Worm (Caenorhabditis elegans) whole organism, mixed stage, embryonic: ENCODE data around the gene Y51A2D.18.

Experiments used
- ceh-43 ChIP-seq: fragments of 200-800 bp; sonication (Bioruptor generic); optimal IDR thresholded peaks from 2 replicates; lab custom pipeline; 2018; ENCODE audit warnings: mild to moderate bottlenecking, missing genetic modification characterization, moderate library complexity, missing compliant biosample characterization
- cnd-1 ChIP-seq: fragments of 200-800 bp; sonication (Bioruptor generic); optimal IDR thresholded peaks from 2 replicates; lab custom pipeline; 2018; ENCODE audit warnings: mild to moderate bottlenecking, missing genetic modification characterization, missing compliant biosample characterization
- elt-3 ChIP-seq: fragments of 150-350 bp; optimal IDR thresholded peaks from 2 replicates; lab custom pipeline; 2014; ENCODE audit warnings: missing biosample characterization, missing genetic modification characterization
- mep-1 ChIP-seq: fragments of 150-350 bp; optimal IDR thresholded peaks from 2 replicates; lab custom pipeline; 2017; ENCODE audit warnings: missing biosample characterization, missing genetic modification reagents, missing genetic modification characterization, inconsistent platforms
- mls-2 ChIP-seq: sonication (generic microtip); optimal IDR thresholded peaks from 2 replicates; lab custom pipeline; 2016; ENCODE audit warnings: mild to moderate bottlenecking, missing genetic modification characterization, moderate library complexity, missing compliant biosample characterization
- nhr-28 ChIP-seq: fragments of 150-350 bp; optimal IDR thresholded peaks from 2 replicates; lab custom pipeline; 2014; ENCODE audit warnings: missing biosample characterization, missing genetic modification characterization
- nhr-76 ChIP-seq: sonication (generic microtip); optimal IDR thresholded peaks from 2 replicates; lab custom pipeline; 2017; ENCODE audit warnings: missing biosample characterization, missing genetic modification characterization
- snpc-4 ChIP-seq: fragments of 150-350 bp; optimal IDR thresholded peaks from 2 replicates; lab custom pipeline; 2014; ENCODE audit warnings: missing biosample characterization, missing genetic modification characterization
- sptf-1 ChIP-seq: sonication (generic microtip); optimal IDR thresholded peaks from 2 replicates; lab custom pipeline; 2017; ENCODE audit warnings: mild to moderate bottlenecking, missing genetic modification characterization, moderate library complexity, missing compliant biosample characterization
- unc-39 ChIP-seq: fragments of 150-350 bp; optimal IDR thresholded peaks from 2 replicates; lab custom pipeline; 2014; ENCODE audit warnings: missing biosample characterization, missing genetic modification characterization
- unc-62 ChIP-seq: fragments of 150-350 bp; optimal IDR thresholded peaks from 2 replicates; lab custom pipeline; 2014; ENCODE audit warnings: missing biosample characterization, missing genetic modification reagents, missing genetic modification characterization

- TF ChIP-seq nhr-76 (tag; lab: Kevin White, UChicago): no peak
- TF ChIP-seq sptf-1 (tag; lab: Kevin White, UChicago): no peak
- TF ChIP-seq mls-2 (tag; lab: Kevin White, UChicago): no peak
- no peak for TF ChIP-seq cnd-1 (tag; lab: Kevin White, UChicago)
- TF ChIP-seq ceh-43: no peak
- TF ChIP-seq mep-1 (tag; lab: Kevin White, UChicago): no peak
- TF ChIP-seq unc-62 (GFP tag; lab: Kevin White, UChicago): no peak
- no peak for TF ChIP-seq unc-39 (tag; lab: Kevin White, UChicago)
- no peak for TF ChIP-seq nhr-28 (tag; lab: Kevin White, UChicago)
- no peak for TF ChIP-seq elt-3 (tag; lab: Kevin White, UChicago)
- no peak for TF ChIP-seq snpc-4
These were observed 46.5 kb upstream of the Y51A2D.18 start, which contains the start of gene ints-5 for ce11 chrV:18533606-18534005.
